Fruit fly (Drosophila melanogaster): Measurements from ENCODE around the gene CG18417.

CG18417 gene

dm6 chr3L:7360324-7360852 lies 39.5 kb upstream of the CG18417 start, which contains the start of gene Sec63 (continued):
- TF ChIP-seq CG3407 (GFP tag; optimal IDR thresholded peaks at IDR 0.05), result no peak
- TF ChIP-seq gce (GFP tag; IDR thresholded peaks at IDR 0.05), result no peak; the same call in 1 of the 3 replicates
- TF ChIP-seq Dll (GFP tag; IDR thresholded peaks at IDR 0.05; ENCODE audit: partially characterized antibody), result peak; percentile 74
- no peak for TF ChIP-seq twi (tag; optimal IDR thresholded peaks at IDR 0.05)
- peak; percentile 26 for TF ChIP-seq Fer2 (tag; optimal IDR thresholded peaks at IDR 0.05)

- peak; percentile 32 for TF ChIP-seq dmrt99B (tag; optimal IDR thresholded peaks at IDR 0.05)
- no peak for TF ChIP-seq CG18599 (GFP tag; optimal IDR thresholded peaks at IDR 0.05)
- TF ChIP-seq Taf1 (GFP tag; IDR thresholded peaks at IDR 0.05), result no peak
- TF ChIP-seq CG2678 (tag; optimal IDR thresholded peaks at IDR 0.05), result peak; percentile 46
- no peak for TF ChIP-seq CG9215 (GFP tag; IDR thresholded peaks at IDR 0.05)
- TF ChIP-seq CG31441 (GFP tag; IDR thresholded peaks at IDR 0.05), result peak; percentile 39; the same call in 1 of the 2 replicates
- TF ChIP-seq sens (GFP tag), result peak; percentile 71
- TF ChIP-seq CG15269 (tag; optimal IDR thresholded peaks at IDR 0.05), result peak; percentile 8
- no peak for TF ChIP-seq CG6654 (GFP tag; optimal IDR thresholded peaks at IDR 0.05)
- TF ChIP-seq cg (GFP tag; optimal IDR thresholded peaks at IDR 0.05), result peak; percentile 86
- no peak for TF ChIP-seq CG9797 (GFP tag; optimal IDR thresholded peaks at IDR 0.05)
- no peak for TF ChIP-seq sd (tag; optimal IDR thresholded peaks at IDR 0.05)
- TF ChIP-seq Elba2 (GFP tag; optimal IDR thresholded peaks at IDR 0.05), result peak; percentile 88
- peak; percentile 94 for TF ChIP-seq grn (GFP tag; optimal IDR thresholded peaks at IDR 0.05)
- TF ChIP-seq ac (GFP tag; optimal IDR thresholded peaks at IDR 0.05), result peak; percentile 56
- no peak for TF ChIP-seq CG13624 (GFP tag; optimal IDR thresholded peaks at IDR 0.05)
- no peak for TF ChIP-seq CG4854 (GFP tag; optimal IDR thresholded peaks at IDR 0.05)
- TF ChIP-seq gro (GFP tag; optimal IDR thresholded peaks at IDR 0.05), result peak; percentile 40
- no peak for TF ChIP-seq dmrt11E (tag; optimal IDR thresholded peaks at IDR 0.05)
- no peak for TF ChIP-seq CG9932 (GFP tag; IDR thresholded peaks at IDR 0.05)
- TF ChIP-seq ab (GFP tag; optimal IDR thresholded peaks at IDR 0.05), result no peak
- TF ChIP-seq nerfin-1 (tag; optimal IDR thresholded peaks at IDR 0.05), result peak; percentile 53
- TF ChIP-seq CG17829 (tag; optimal IDR thresholded peaks at IDR 0.05), result peak; percentile 9
- no peak for TF ChIP-seq BtbVII (GFP tag; optimal IDR thresholded peaks at IDR 0.05)
- no peak for TF ChIP-seq C15 (GFP tag; IDR thresholded peaks at IDR 0.05)
- peak; percentile 30 for TF ChIP-seq gsb-n (tag; optimal IDR thresholded peaks at IDR 0.05)
- TF ChIP-seq mirr (GFP tag; optimal IDR thresholded peaks at IDR 0.05), result peak; percentile 23
- peak; percentile 77 for TF ChIP-seq lab (GFP tag; optimal IDR thresholded peaks at IDR 0.05)
- TF ChIP-seq bbx (GFP tag; IDR thresholded peaks at IDR 0.05; ENCODE audit: partially characterized antibody), result peak; percentile 16; the same call in 1 of the 2 replicates
- TF ChIP-seq da (GFP tag; optimal IDR thresholded peaks at IDR 0.05), result no peak
- TF ChIP-seq hkb (optimal IDR thresholded peaks at IDR 0.05), result no peak
- peak; percentile 88 for TF ChIP-seq hkb (GFP tag; IDR thresholded peaks at IDR 0.05)
- no peak for TF ChIP-seq tna (GFP tag; IDR thresholded peaks at IDR 0.05; ENCODE audit: partially characterized antibody)
- TF ChIP-seq CG17328 (GFP tag; IDR thresholded peaks at IDR 0.05), result no peak
- peak; percentile 33 for TF ChIP-seq Blimp-1 (GFP tag; optimal IDR thresholded peaks at IDR 0.05)
- no peak for TF ChIP-seq zf30C (GFP tag; optimal IDR thresholded peaks at IDR 0.05)
- TF ChIP-seq disco-r (GFP tag; optimal IDR thresholded peaks at IDR 0.05), result no peak
- no peak for TF ChIP-seq cad (GFP tag; optimal IDR thresholded peaks at IDR 0.05)
- no peak for TF ChIP-seq sob (GFP tag; IDR thresholded peaks at IDR 0.05)
- peak; percentile 9 for TF ChIP-seq unpg (GFP tag; optimal IDR thresholded peaks at IDR 0.05)
- TF ChIP-seq kni (GFP tag; optimal IDR thresholded peaks at IDR 0.05), result peak; percentile 97
- TF ChIP-seq gfzf (GFP tag; optimal IDR thresholded peaks at IDR 0.05), result no peak
- no peak for TF ChIP-seq Hand (GFP tag; optimal IDR thresholded peaks at IDR 0.05)
- TF ChIP-seq Deaf1 (tag; optimal IDR thresholded peaks at IDR 0.05), result peak; percentile 41
Measured at dm6 chr3L:7361095-7361522, 38.8 kb upstream of the CG18417 start.

Data from whole organism, embryonic.